Worm (Caenorhabditis elegans) whole organism, L4/young adult: Measurements from ENCODE around the gene unc-30.

Experiments used
- W03F9.2 ChIP-seq: fragments of 150-350 bp; optimal IDR thresholded peaks from 2 replicates; lab custom pipeline; 2014; ENCODE audit warnings: missing biosample characterization, missing genetic modification characterization
- him-1 ChIP-seq: sonication (generic microtip); optimal IDR thresholded peaks from 2 replicates; lab custom pipeline; 2016; ENCODE audit warnings: missing genotype, missing genetic modification reagents, missing genetic modification characterization, missing compliant biosample characterization

ce11 chrIV:13107359-13107758 lies 11.4 kb upstream of the unc-30 start, which contains the start of gene B0564.2:
- no peak for TF ChIP-seq W03F9.2 (tag; lab: Kevin White, UChicago)
- TF ChIP-seq him-1 = no peak
